Worm (Caenorhabditis elegans): Measurements from ENCODE around the gene W04G3.7.

DNA sequence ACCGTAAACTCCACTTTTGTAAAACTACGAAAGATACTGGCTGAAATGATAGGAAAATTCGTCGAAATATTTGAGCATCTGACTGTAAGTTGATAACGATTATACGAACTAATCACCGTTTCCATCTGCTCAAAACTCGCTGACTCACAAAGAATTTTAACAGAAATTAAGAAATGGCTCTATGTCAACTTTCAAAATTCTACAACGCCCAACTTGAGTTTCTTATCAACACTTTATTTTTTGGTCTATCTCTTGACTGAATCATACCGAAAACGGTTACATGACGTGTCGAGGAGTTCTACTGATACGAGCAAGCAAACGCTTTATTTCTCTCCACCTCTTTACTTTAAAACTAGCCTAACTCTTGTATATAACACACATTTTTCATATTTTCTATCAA lies 37.9 kb downstream of the W04G3.7 start, which contains the start of gene clc-1:
- no peak for TF ChIP-seq pqm-1 (tag; optimal IDR thresholded peaks at IDR 0.05)
- TF ChIP-seq ama-1 (optimal IDR thresholded peaks at IDR 0.05): no peak
- no peak for TF ChIP-seq hlh-6 (tag; optimal IDR thresholded peaks at IDR 0.05)
- no peak for TF ChIP-seq unc-3 (GFP tag; conservative IDR thresholded peaks at IDR 0.05)
- no peak for TF ChIP-seq unc-3 (tag; optimal IDR thresholded peaks at IDR 0.05)

Data from whole organism, late embryonic.